Worm (Caenorhabditis elegans) whole organism, mixed stage, embryonic: Measurements from ENCODE around the gene T04C12.8.

Experiments used
- M03D4.4 ChIP-seq: sonication (generic microtip); optimal IDR thresholded peaks from 2 replicates; lab custom pipeline; 2017; ENCODE audit warnings: mild to moderate bottlenecking, missing genetic modification characterization, missing compliant biosample characterization
- bed-3 ChIP-seq: fragments of 200-800 bp; sonication (Bioruptor generic); optimal IDR thresholded peaks from 3 replicates; lab custom pipeline; 2018; ENCODE audit warnings: mild to moderate bottlenecking, missing genetic modification characterization, moderate library complexity, missing compliant biosample characterization
- blmp-1 ChIP-seq: fragments of 150-350 bp; optimal IDR thresholded peaks from 2 replicates; lab custom pipeline; 2014; ENCODE audit warnings: missing biosample characterization, missing genetic modification characterization
- ceh-39 ChIP-seq: fragments of 150-350 bp; optimal IDR thresholded peaks from 2 replicates; lab custom pipeline; 2014; ENCODE audit warnings: missing biosample characterization, missing genetic modification characterization
- ceh-43 ChIP-seq: fragments of 200-800 bp; sonication (Bioruptor generic); optimal IDR thresholded peaks from 2 replicates; lab custom pipeline; 2018; ENCODE audit warnings: mild to moderate bottlenecking, missing genetic modification characterization, moderate library complexity, missing compliant biosample characterization
- ceh-83 ChIP-seq: fragments of 200-800 bp; sonication (Bioruptor generic); optimal IDR thresholded peaks from 2 replicates; lab custom pipeline; 2018; ENCODE audit warnings: mild to moderate bottlenecking, missing genetic modification characterization, missing compliant biosample characterization
- ces-1 ChIP-seq: fragments of 150-350 bp; optimal IDR thresholded peaks from 2 replicates; lab custom pipeline; 2014; ENCODE audit warnings: missing biosample characterization, missing genetic modification reagents, missing genetic modification characterization
- cnd-1 ChIP-seq: fragments of 200-800 bp; sonication (Bioruptor generic); optimal IDR thresholded peaks from 2 replicates; lab custom pipeline; 2018; ENCODE audit warnings: mild to moderate bottlenecking, missing genetic modification characterization, missing compliant biosample characterization
- drap-1 ChIP-seq: fragments of 200-800 bp; sonication (Bioruptor generic); optimal IDR thresholded peaks from 3 replicates; lab custom pipeline; 2018; ENCODE audit warnings: mild to moderate bottlenecking, missing genetic modification characterization, missing compliant biosample characterization
- elt-1 ChIP-seq: sonication (generic microtip); optimal IDR thresholded peaks from 2 replicates; lab custom pipeline; 2017; ENCODE audit warnings: missing genetic modification characterization, mild to moderate bottlenecking, missing compliant biosample characterization, antibody characterized with exemption, moderate library complexity, borderline replicate concordance; ENCODE audit not compliant: insufficient read depth
- elt-3 ChIP-seq: fragments of 150-350 bp; optimal IDR thresholded peaks from 2 replicates; lab custom pipeline; 2014; ENCODE audit warnings: missing biosample characterization, missing genetic modification characterization
- flh-1 ChIP-seq: fragments of 200-800 bp; sonication (Bioruptor generic); optimal IDR thresholded peaks from 2 replicates; lab custom pipeline; 2018; ENCODE audit warnings: mild to moderate bottlenecking, missing genetic modification characterization, moderate library complexity, missing compliant biosample characterization
- ham-2 ChIP-seq: fragments of 200-800 bp; sonication (Bioruptor generic); optimal IDR thresholded peaks from 2 replicates; lab custom pipeline; 2018; ENCODE audit warnings: mild to moderate bottlenecking, missing genetic modification characterization, missing compliant biosample characterization
- hlh-1 ChIP-seq: fragments of 150-350 bp; optimal IDR thresholded peaks from 2 replicates; lab custom pipeline; 2014; ENCODE audit warnings: missing biosample characterization, missing genetic modification reagents, missing genetic modification characterization
- lin-13 ChIP-seq: fragments of 150-350 bp; optimal IDR thresholded peaks from 2 replicates; lab custom pipeline; 2014; ENCODE audit warnings: missing biosample characterization, missing genetic modification characterization
- lin-32 ChIP-seq: fragments of 200-800 bp; sonication (Bioruptor generic); optimal IDR thresholded peaks from 2 replicates; lab custom pipeline; 2018; ENCODE audit warnings: mild to moderate bottlenecking, missing genetic modification characterization, missing compliant biosample characterization
- lsy-2 ChIP-seq: fragments of 150-350 bp; optimal IDR thresholded peaks from 2 replicates; lab custom pipeline; 2014; ENCODE audit warnings: missing biosample characterization, missing genetic modification characterization
- mab-5 ChIP-seq: fragments of 150-350 bp; optimal IDR thresholded peaks from 2 replicates; lab custom pipeline; 2014; ENCODE audit warnings: missing biosample characterization, missing genetic modification characterization
- mep-1 ChIP-seq: fragments of 150-350 bp; optimal IDR thresholded peaks from 2 replicates; lab custom pipeline; 2017; ENCODE audit warnings: missing biosample characterization, missing genetic modification reagents, missing genetic modification characterization, inconsistent platforms
- mls-2 ChIP-seq: sonication (generic microtip); optimal IDR thresholded peaks from 2 replicates; lab custom pipeline; 2016; ENCODE audit warnings: mild to moderate bottlenecking, missing genetic modification characterization, moderate library complexity, missing compliant biosample characterization
- nhr-12 ChIP-seq: fragments of 150-350 bp; optimal IDR thresholded peaks from 2 replicates; lab custom pipeline; 2014; ENCODE audit warnings: missing biosample characterization, missing genetic modification characterization
- nhr-2 ChIP-seq: fragments of 150-350 bp; optimal IDR thresholded peaks from 2 replicates; lab custom pipeline; 2014; ENCODE audit warnings: missing biosample characterization, missing genetic modification characterization
- nhr-237 ChIP-seq: fragments of 150-350 bp; optimal IDR thresholded peaks from 2 replicates; lab custom pipeline; 2014; ENCODE audit warnings: missing biosample characterization, missing genetic modification characterization
- nhr-28 ChIP-seq: fragments of 150-350 bp; optimal IDR thresholded peaks from 2 replicates; lab custom pipeline; 2014; ENCODE audit warnings: missing biosample characterization, missing genetic modification characterization
- nhr-76 ChIP-seq: sonication (generic microtip); optimal IDR thresholded peaks from 2 replicates; lab custom pipeline; 2017; ENCODE audit warnings: missing biosample characterization, missing genetic modification characterization
- pha-4 ChIP-seq: fragments of 150-350 bp; optimal IDR thresholded peaks from 2 replicates; lab custom pipeline; 2018; ENCODE audit warnings: missing biosample characterization, missing genetic modification reagents, missing genetic modification characterization
- sem-2 ChIP-seq: fragments of 200-800 bp; sonication (Bioruptor generic); optimal IDR thresholded peaks from 2 replicates; lab custom pipeline; 2018; ENCODE audit warnings: mild to moderate bottlenecking, missing genetic modification characterization, missing compliant biosample characterization
- snpc-4 ChIP-seq: fragments of 150-350 bp; optimal IDR thresholded peaks from 2 replicates; lab custom pipeline; 2014; ENCODE audit warnings: missing biosample characterization, missing genetic modification characterization
- sptf-1 ChIP-seq: sonication (generic microtip); optimal IDR thresholded peaks from 2 replicates; lab custom pipeline; 2017; ENCODE audit warnings: mild to moderate bottlenecking, missing genetic modification characterization, moderate library complexity, missing compliant biosample characterization
- tbx-8 ChIP-seq: fragments of 200-800 bp; sonication (Bioruptor generic); optimal IDR thresholded peaks from 2 replicates; lab custom pipeline; 2018; ENCODE audit warnings: mild to moderate bottlenecking, missing genetic modification characterization, moderate library complexity, missing compliant biosample characterization
- unc-120 ChIP-seq: sonication (generic microtip); optimal IDR thresholded peaks from 2 replicates; lab custom pipeline; 2017; ENCODE audit warnings: missing genetic modification characterization, missing compliant biosample characterization; ENCODE audit not compliant: poor library complexity, severe bottlenecking
- unc-39 ChIP-seq: fragments of 150-350 bp; optimal IDR thresholded peaks from 2 replicates; lab custom pipeline; 2014; ENCODE audit warnings: missing biosample characterization, missing genetic modification characterization
- unc-62 ChIP-seq: fragments of 150-350 bp; optimal IDR thresholded peaks from 2 replicates; lab custom pipeline; 2014; ENCODE audit warnings: missing biosample characterization, missing genetic modification reagents, missing genetic modification characterization
- zip-8 ChIP-seq: fragments of 150-350 bp; optimal IDR thresholded peaks from 2 replicates; lab custom pipeline; 2014; ENCODE audit warnings: missing biosample characterization, missing genetic modification characterization
- ztf-11 ChIP-seq: fragments of 150-350 bp; optimal IDR thresholded peaks from 2 replicates; lab custom pipeline; 2014; ENCODE audit warnings: missing biosample characterization, missing genetic modification characterization

Gene T04C12.8

DNA sequence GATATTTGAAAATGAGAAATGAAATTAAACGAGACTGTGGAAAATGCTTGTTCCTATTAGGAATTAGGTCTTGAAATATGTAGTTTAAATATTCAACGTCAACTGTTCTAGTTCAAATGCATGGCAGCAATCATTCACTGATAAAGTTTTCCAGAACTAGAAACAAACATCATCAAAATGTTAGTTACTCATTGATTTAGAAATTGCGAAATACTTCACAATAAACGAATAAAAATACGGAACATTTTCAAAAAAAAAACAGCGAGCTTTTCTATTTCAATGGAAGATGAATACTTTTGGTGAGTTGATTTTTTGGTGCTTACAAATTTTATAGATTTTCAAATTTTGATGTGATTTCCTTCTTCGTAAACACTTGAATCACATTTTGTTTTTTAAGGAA lies 26.6 kb downstream of the T04C12.8 start, which contains the start of gene C45B11.2:
TSS of gene C45B11.2 (plus strand) at position 173 of the 400 bp plus-strand sequence.
- TF ChIP-seq nhr-12 (no peak), nhr-76 (tag; lab: Kevin White, UChicago) (no peak), bed-3 (GFP tag; lab: Kevin White, UChicago) (no peak), sem-2 (GFP tag; lab: Kevin White, UChicago) (no peak)

DNA sequence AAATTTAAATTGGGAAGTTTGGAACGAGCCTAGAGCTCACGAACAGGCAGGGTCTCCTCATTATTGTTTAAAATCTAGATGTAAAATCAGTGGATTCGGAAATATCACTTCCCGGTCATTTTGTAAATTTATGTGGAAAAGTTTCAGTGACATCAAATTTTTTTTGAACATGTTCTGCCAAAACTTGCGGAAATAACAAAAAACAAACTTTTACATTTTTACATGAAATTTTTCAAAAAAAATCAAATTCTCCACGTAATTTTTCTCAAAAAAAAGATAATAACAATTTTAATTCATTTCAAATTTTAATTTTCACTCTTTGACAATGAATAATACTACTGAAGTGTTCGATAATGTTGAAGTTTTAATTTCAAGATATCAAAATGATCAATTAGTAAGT lies 27.7 kb downstream of the T04C12.8 start, which contains the start of gene C45B11.5:
TSS of gene C45B11.5 (plus strand) at position 301 of the 400 bp plus-strand sequence.
- no peak for TF ChIP-seq nhr-76 (tag; lab: Kevin White, UChicago)
- TF ChIP-seq, all 35 proteins: peak for 0

DNA sequence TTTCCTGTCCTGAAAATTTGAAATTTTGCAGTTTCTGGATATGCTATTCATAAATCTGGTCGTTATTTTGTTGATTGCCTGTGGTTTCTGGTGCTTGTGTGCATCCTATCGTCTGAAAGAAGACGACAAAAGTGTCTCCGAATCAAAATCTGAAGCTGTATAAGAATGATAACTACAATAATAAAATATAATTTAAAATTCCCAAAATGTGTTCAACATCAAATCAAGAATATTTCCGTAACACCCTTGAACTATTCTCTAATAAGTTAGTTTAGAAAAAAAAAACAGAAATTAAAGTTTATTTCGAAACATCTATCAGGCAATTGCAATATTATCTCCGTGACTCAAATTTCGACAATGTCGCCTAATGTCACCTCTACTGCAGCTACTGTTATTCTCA lies 28.7 kb downstream of the T04C12.8 start, which contains the start of gene C45B11.8:
TSS of gene C45B11.8 (plus strand) at position 301 of the 400 bp plus-strand sequence.
- no peak for TF ChIP-seq ceh-43
- TF ChIP-seq unc-62 (GFP tag; lab: Kevin White, UChicago), result no peak
- TF ChIP-seq nhr-76 (tag; lab: Kevin White, UChicago), result no peak
- TF ChIP-seq nhr-2 (tag; lab: Kevin White, UChicago), result no peak

DNA sequence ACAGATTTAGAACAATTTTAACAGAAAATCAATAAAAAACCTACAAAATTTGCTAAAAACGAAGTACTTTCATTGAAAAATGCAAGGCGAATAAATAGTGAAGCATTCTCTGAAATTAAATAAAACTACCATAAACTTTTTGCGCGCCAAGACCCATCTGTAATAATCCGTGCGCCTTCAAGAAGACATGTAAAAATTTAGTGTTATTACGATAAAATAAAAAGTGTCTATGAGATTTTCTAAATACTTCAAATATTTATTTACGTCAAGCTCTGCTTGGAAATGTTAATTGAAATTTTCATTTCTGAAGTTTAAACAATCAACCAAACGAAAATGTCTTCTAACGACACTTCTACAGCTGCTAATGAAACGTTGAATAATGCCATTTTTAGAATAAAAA lies 29.1 kb downstream of the T04C12.8 start, which contains the start of gene C45B11.9:
TSS of gene C45B11.9 (plus strand) at position 301 of the 400 bp plus-strand sequence.
- TF ChIP-seq cnd-1 (tag; lab: Kevin White, UChicago) (no peak), elt-1 (tag; lab: Kevin White, UChicago) (no peak), mep-1 (no peak), pha-4 (tag; lab: Kevin White, UChicago) (no peak), M03D4.4 (tag; lab: Kevin White, UChicago) (no peak), zip-8 (tag; lab: Kevin White, UChicago) (no peak), blmp-1 (tag; lab: Kevin White, UChicago) (no peak), mls-2 (tag; lab: Kevin White, UChicago) (no peak), sptf-1 (tag; lab: Kevin White, UChicago) (no peak), nhr-28 (no peak), nhr-76 (tag; lab: Kevin White, UChicago) (no peak), bed-3 (GFP tag; lab: Kevin White, UChicago) (no peak), nhr-2 (tag; lab: Kevin White, UChicago) (no peak)

DNA sequence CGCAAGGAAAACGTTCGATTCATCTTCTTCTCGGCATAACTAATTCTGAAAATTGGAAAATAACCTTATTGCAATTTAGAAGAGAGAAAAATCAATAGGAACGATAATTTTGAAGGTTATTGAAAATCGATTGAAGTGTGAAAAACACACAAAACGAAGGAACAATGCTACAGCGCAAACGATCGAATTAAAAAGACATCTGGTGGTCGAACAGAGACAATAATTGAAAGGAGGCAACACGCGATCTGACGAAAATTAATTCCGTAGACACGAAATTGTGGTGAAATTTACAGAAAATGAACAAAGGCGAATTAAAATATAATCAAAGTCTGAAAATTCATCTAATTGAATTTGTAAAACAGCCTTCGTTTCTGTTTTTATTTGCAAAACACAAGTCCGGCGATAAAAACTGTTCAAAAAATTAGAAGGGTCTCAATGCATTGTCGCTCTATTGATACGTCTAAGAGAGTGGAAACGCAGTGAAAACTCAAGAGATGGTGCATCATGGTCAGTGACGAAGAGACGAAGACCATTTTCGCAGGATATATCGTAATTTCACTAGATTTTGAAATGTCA lies 29.7 kb downstream of the T04C12.8 start, which contains the start of gene pak-2:
TSS of gene pak-2 (minus strand) at position 51 of the 576 bp plus-strand sequence.
- TF ChIP-seq ceh-39 (tag; lab: Kevin White, UChicago), result peak; percentile 73
- peak; percentile 93 for TF ChIP-seq ces-1
- TF ChIP-seq mep-1, result peak; percentile 67
- TF ChIP-seq nhr-76 (tag; lab: Kevin White, UChicago), result no peak
- TF ChIP-seq nhr-12, result no peak
- TF ChIP-seq drap-1, result peak; percentile 64
- TF ChIP-seq cnd-1 (tag; lab: Kevin White, UChicago), result peak; percentile 76
- TF ChIP-seq unc-62 (GFP tag; lab: Kevin White, UChicago), result peak; percentile 61
- no peak for TF ChIP-seq hlh-1 (tag; lab: Kevin White, UChicago)
- TF ChIP-seq M03D4.4 (tag; lab: Kevin White, UChicago), result no peak
- no peak for TF ChIP-seq snpc-4 (tag; lab: Kevin White, UChicago)
- peak; percentile 13 for TF ChIP-seq sem-2 (GFP tag; lab: Kevin White, UChicago)
- TF ChIP-seq elt-3 (tag; lab: Kevin White, UChicago), result no peak
- TF ChIP-seq ztf-11, result no peak
- no peak for TF ChIP-seq ceh-43
- peak; percentile 94 for TF ChIP-seq nhr-237 (tag; lab: Kevin White, UChicago)
- no peak for TF ChIP-seq pha-4 (tag; lab: Kevin White, UChicago)
- no peak for TF ChIP-seq unc-39 (tag; lab: Kevin White, UChicago)
- TF ChIP-seq lin-32 (GFP tag; lab: Kevin White, UChicago), result peak; percentile 62
- TF ChIP-seq lsy-2 (tag; lab: Kevin White, UChicago), result peak; percentile 71
- peak; percentile 87 for TF ChIP-seq sptf-1 (tag; lab: Kevin White, UChicago)
- TF ChIP-seq lin-13 (tag; lab: Kevin White, UChicago), result peak; percentile 15
- TF ChIP-seq ham-2 (GFP tag; lab: Kevin White, UChicago), result no peak
- TF ChIP-seq nhr-2 (tag; lab: Kevin White, UChicago), result peak; percentile 58
- no peak for TF ChIP-seq unc-120
- TF ChIP-seq tbx-8, result no peak
- TF ChIP-seq mab-5 (tag; lab: Kevin White, UChicago), result no peak
- peak; percentile 77 for TF ChIP-seq ceh-83 (GFP tag; lab: Kevin White, UChicago)
- no peak for TF ChIP-seq zip-8 (tag; lab: Kevin White, UChicago)
- no peak for TF ChIP-seq bed-3 (GFP tag; lab: Kevin White, UChicago)
- TF ChIP-seq nhr-28, result no peak
- TF ChIP-seq blmp-1 (tag; lab: Kevin White, UChicago), result no peak
- no peak for TF ChIP-seq elt-1 (tag; lab: Kevin White, UChicago)
- peak; percentile 82 for TF ChIP-seq mls-2 (tag; lab: Kevin White, UChicago)
- TF ChIP-seq flh-1 (GFP tag; lab: Kevin White, UChicago), result no peak
